Worm (Caenorhabditis elegans): ENCODE measurements around the gene try-8.

The try-8 gene

ce11 chrV:7424336-7424735 is 29.8 kb downstream of the try-8 start, which contains the start of gene F18E3.10:
TSS of gene F18E3.10 (minus strand) at chrV:7424436.
- TF ChIP-seq nfya-1 (tag; optimal IDR thresholded peaks at IDR 0.05) = no peak
- TF ChIP-seq mec-3 (tag; optimal IDR thresholded peaks at IDR 0.05; ENCODE audit: borderline replicate concordance) = no peak
- TF ChIP-seq ahr-1 (tag; optimal IDR thresholded peaks at IDR 0.05) = no peak
- TF ChIP-seq ttx-3 (tag; optimal IDR thresholded peaks at IDR 0.05) = no peak

- TF ChIP-seq ceh-34 (tag; optimal IDR thresholded peaks at IDR 0.05) (no peak), C08G9.2 (tag; optimal IDR thresholded peaks at IDR 0.05) (no peak), ztf-16 (tag; optimal IDR thresholded peaks at IDR 0.05) (no peak), dmd-4 (tag; optimal IDR thresholded peaks at IDR 0.05; ENCODE audit: borderline replicate concordance) (no peak), nhr-232 (tag; optimal IDR thresholded peaks at IDR 0.05) (no peak), ceh-18 (tag; optimal IDR thresholded peaks at IDR 0.05) (no peak), sox-2 (GFP tag; IDR thresholded peaks at IDR 0.05) (no peak)
These were observed 34.0 kb downstream of the try-8 start, which contains the start of gene srxa-4 for ce11 chrV:7420162-7420561. TSS of gene srxa-4 (plus strand) at chrV:7420462.

ce11 chrV:7417018-7417716 is 37.0 kb downstream of the try-8 start, which contains the start of gene srw-67:
TSS of gene srw-67 (plus strand) at chrV:7417660.
- TF ChIP-seq ttx-3 (tag; optimal IDR thresholded peaks at IDR 0.05) (no peak), hlh-13 (GFP tag; optimal IDR thresholded peaks at IDR 0.05) (no peak), ceh-30 (tag; optimal IDR thresholded peaks at IDR 0.05) (no peak), npax-4 (tag; optimal IDR thresholded peaks at IDR 0.05) (no peak), syd-9 (tag; optimal IDR thresholded peaks at IDR 0.05) (no peak), mec-3 (tag; optimal IDR thresholded peaks at IDR 0.05; ENCODE audit: borderline replicate concordance) (no peak), hlh-6 (tag; optimal IDR thresholded peaks at IDR 0.05) (no peak), ceh-31 (tag; optimal IDR thresholded peaks at IDR 0.05) (no peak), ceh-24 (tag; optimal IDR thresholded peaks at IDR 0.05) (no peak), K02D7.2 (tag; optimal IDR thresholded peaks at IDR 0.05) (no peak), ceh-2 (tag; optimal IDR thresholded peaks at IDR 0.05) (no peak), fkh-10 (GFP tag; optimal IDR thresholded peaks at IDR 0.05) (no peak), nfya-1 (tag; optimal IDR thresholded peaks at IDR 0.05) (no peak), sox-4 (tag; optimal IDR thresholded peaks at IDR 0.05) (no peak), madf-2 (tag; optimal IDR thresholded peaks at IDR 0.05) (no peak), ahr-1 (tag; optimal IDR thresholded peaks at IDR 0.05) (no peak), ceh-22 (tag; optimal IDR thresholded peaks at IDR 0.05) (no peak)

- TF ChIP-seq dmd-4 (tag; optimal IDR thresholded peaks at IDR 0.05; ENCODE audit: borderline replicate concordance) (no peak), eyg-1 (tag; optimal IDR thresholded peaks at IDR 0.05) (no peak), T23F11.4 (GFP tag; optimal IDR thresholded peaks at IDR 0.05) (no peak), hlh-6 (tag; optimal IDR thresholded peaks at IDR 0.05) (no peak), hlh-8 (tag; optimal IDR thresholded peaks at IDR 0.05) (no peak), che-1 (tag; optimal IDR thresholded peaks at IDR 0.05) (no peak), C38D4.7 (GFP tag; optimal IDR thresholded peaks at IDR 0.05) (no peak), syd-9 (tag; optimal IDR thresholded peaks at IDR 0.05) (no peak), fkh-10 (GFP tag; optimal IDR thresholded peaks at IDR 0.05) (no peak), K09A11.1 (tag; optimal IDR thresholded peaks at IDR 0.05; ENCODE audit: insufficient read depth) (no peak), rnt-1 (tag; optimal IDR thresholded peaks at IDR 0.05) (no peak), sox-2 (GFP tag; IDR thresholded peaks at IDR 0.05) (no peak), elt-2 (tag; optimal IDR thresholded peaks at IDR 0.05) (no peak), ceh-22 (tag; optimal IDR thresholded peaks at IDR 0.05) (no peak), ttx-3 (tag; optimal IDR thresholded peaks at IDR 0.05) (no peak)
These were observed 37.6 kb downstream of the try-8 start for ce11 chrV:7416569-7416968.
